Comparison of ENCODE assay signal across 3 fruit fly cellular contexts in genomic region chrX:11713808-11714528, dm6.
TF ChIP-seq lines count a peak whose summit lies in the region.

No protein-coding gene starts in this region.

TF ChIP-seq in whole organism, embryonic, 481 proteins besides CTCF, POLR2A, EP300 and RAD21 (continued from another document and continues in another):
- TF ChIP-seq CG15073 (GFP tag; optimal IDR thresholded peaks at IDR 0.05; lab: Kevin White, UChicago) (peak; percentile 3), Trl (optimal IDR thresholded peaks at IDR 0.05; lab: Kevin White, UChicago) (peak; percentile 82 to 94), Trl (GFP tag; optimal IDR thresholded peaks at IDR 0.05; lab: Kevin White, UChicago) (no peak), exex (tag; optimal IDR thresholded peaks at IDR 0.05; lab: Kevin White, UChicago) (peak; percentile 84), hbn (GFP tag; IDR thresholded peaks at IDR 0.05; lab: Robert Waterston, UW; ENCODE audit: partially characterized antibody) (no peak), chinmo (GFP tag; IDR thresholded peaks at IDR 0.05; lab: Robert Waterston, UW; ENCODE audit: partially characterized antibody) (peak; percentile 79; the same call in 3 of the 4 replicates), CG6854 (GFP tag; optimal IDR thresholded peaks at IDR 0.05; lab: Kevin White, UChicago) (peak; percentile 22), kni (GFP tag; optimal IDR thresholded peaks at IDR 0.05; lab: Kevin White, UChicago) (peak; percentile 18), Atf6 (GFP tag; IDR thresholded peaks at IDR 0.05; lab: Robert Waterston, UW) (no peak), Dek (tag; optimal IDR thresholded peaks at IDR 0.05; lab: Kevin White, UChicago) (no peak), CG2116 (GFP tag; optimal IDR thresholded peaks at IDR 0.05; lab: Kevin White, UChicago) (peak; percentile 2), Poxn (GFP tag; IDR thresholded peaks at IDR 0.05; lab: Robert Waterston, UW) (no peak), CG2678 (tag; optimal IDR thresholded peaks at IDR 0.05; lab: Kevin White, UChicago) (peak; percentile 37), rib (GFP tag; IDR thresholded peaks at IDR 0.05; lab: Robert Waterston, UW) (peak; percentile 50; the same call in 1 of the 2 replicates), CG1832 (GFP tag; optimal IDR thresholded peaks at IDR 0.05; lab: Kevin White, UChicago) (peak; percentile 63), dan (GFP tag; IDR thresholded peaks at IDR 0.05; lab: Robert Waterston, UW) (no peak), sd (tag; optimal IDR thresholded peaks at IDR 0.05; lab: Kevin White, UChicago) (peak; percentile 0), HLHmδ (GFP tag; optimal IDR thresholded peaks at IDR 0.05; lab: Kevin White, UChicago) (peak; percentile 15), peb (GFP tag; IDR thresholded peaks at IDR 0.05; lab: Robert Waterston, UW) (no peak), Deaf1 (tag; optimal IDR thresholded peaks at IDR 0.05; lab: Kevin White, UChicago) (peak; percentile 45), MBD-R2 (GFP tag; IDR thresholded peaks at IDR 0.05; lab: Robert Waterston, UW) (peak; percentile 10; the same call in 1 of the 2 replicates), Adf1 (GFP tag; IDR thresholded peaks at IDR 0.05; lab: Robert Waterston, UW) (peak; percentile 4; the same call in 1 of the 2 replicates), psq (GFP tag; optimal IDR thresholded peaks at IDR 0.05; lab: Kevin White, UChicago) (peak; percentile 83), CG15479 (GFP tag; optimal IDR thresholded peaks at IDR 0.05; lab: Kevin White, UChicago) (peak; percentile 5), phol (tag; optimal IDR thresholded peaks at IDR 0.05; lab: Kevin White, UChicago) (no peak), CG31388 (GFP tag; optimal IDR thresholded peaks at IDR 0.05; lab: Kevin White, UChicago) (no peak), h (optimal IDR thresholded peaks at IDR 0.05; lab: Kevin White, UChicago) (no peak), Stat92E (GFP tag; optimal IDR thresholded peaks at IDR 0.05; lab: Kevin White, UChicago) (peak in 1 of 3 experiments; percentile 85), lbe (GFP tag; optimal IDR thresholded peaks at IDR 0.05; lab: Kevin White, UChicago) (peak; percentile 33), lab (GFP tag; optimal IDR thresholded peaks at IDR 0.05; lab: Kevin White, UChicago) (peak; percentile 33), nom (GFP tag; optimal IDR thresholded peaks at IDR 0.05; lab: Kevin White, UChicago) (peak; percentile 65), vvl (GFP tag; IDR thresholded peaks at IDR 0.05; lab: Robert Waterston, UW) (peak; percentile 64), Hr3 (GFP tag; optimal IDR thresholded peaks at IDR 0.05; lab: Kevin White, UChicago) (no peak), CG10147 (GFP tag; optimal IDR thresholded peaks at IDR 0.05; lab: Kevin White, UChicago) (peak; percentile 9), YL-1 (GFP tag; optimal IDR thresholded peaks at IDR 0.05; lab: Kevin White, UChicago) (peak; percentile 52), crol (GFP tag; IDR thresholded peaks at IDR 0.05; lab: Robert Waterston, UW) (peak; percentile 92), zf30C (GFP tag; optimal IDR thresholded peaks at IDR 0.05; lab: Kevin White, UChicago) (peak; percentile 3), CG18599 (GFP tag; optimal IDR thresholded peaks at IDR 0.05; lab: Kevin White, UChicago) (peak; percentile 62), mirr (GFP tag; optimal IDR thresholded peaks at IDR 0.05; lab: Kevin White, UChicago) (peak; percentile 66), CG7786 (GFP tag; optimal IDR thresholded peaks at IDR 0.05; lab: Kevin White, UChicago) (no peak), CG9437 (GFP tag; optimal IDR thresholded peaks at IDR 0.05; lab: Kevin White, UChicago) (no peak), tll (GFP tag; optimal IDR thresholded peaks at IDR 0.05; lab: Kevin White, UChicago) (no peak), CG8478 (optimal IDR thresholded peaks at IDR 0.05; lab: Kevin White, UChicago) (peak; percentile 86), ro (GFP tag; IDR thresholded peaks at IDR 0.05; lab: Robert Waterston, UW) (no peak)

TF ChIP-seq in whole organism, prepupa, 60 proteins besides CTCF, POLR2A, EP300 and RAD21 (continued from another document):
- TF ChIP-seq CG6163 (GFP tag; IDR thresholded peaks at IDR 0.05; lab: Robert Waterston, UW): no peak; the same call in 2 of the 3 replicates
- no peak for TF ChIP-seq CG11762 (GFP tag; optimal IDR thresholded peaks at IDR 0.05; lab: Kevin White, UChicago; ENCODE audit: insufficient read depth)
- no peak for TF ChIP-seq acj6 (GFP tag; optimal IDR thresholded peaks at IDR 0.05; lab: Kevin White, UChicago)
- peak; percentile 59 for TF ChIP-seq Lpt (GFP tag; optimal IDR thresholded peaks at IDR 0.05; lab: Kevin White, UChicago)
- TF ChIP-seq CG4318 (GFP tag; optimal IDR thresholded peaks at IDR 0.05; lab: Kevin White, UChicago): no peak
- TF ChIP-seq CG8319 (GFP tag; optimal IDR thresholded peaks at IDR 0.05; lab: Kevin White, UChicago): no peak
- TF ChIP-seq Smox (GFP tag; optimal IDR thresholded peaks at IDR 0.05; lab: Kevin White, UChicago): peak; percentile 32
- no peak for TF ChIP-seq net (GFP tag; optimal IDR thresholded peaks at IDR 0.05; lab: Kevin White, UChicago)
- peak; percentile 5 for TF ChIP-seq Met (GFP tag; optimal IDR thresholded peaks at IDR 0.05; lab: Kevin White, UChicago)
- TF ChIP-seq Hr39 (GFP tag; optimal IDR thresholded peaks at IDR 0.05; lab: Kevin White, UChicago): no peak
- TF ChIP-seq Ets96B (tag; optimal IDR thresholded peaks at IDR 0.05; lab: Kevin White, UChicago): peak; percentile 6
- TF ChIP-seq salr (GFP tag; optimal IDR thresholded peaks at IDR 0.05; lab: Kevin White, UChicago): no peak
- TF ChIP-seq CG10669 (GFP tag; optimal IDR thresholded peaks at IDR 0.05; lab: Kevin White, UChicago): peak; percentile 23
- peak; percentile 60 for TF ChIP-seq CG15336 (GFP tag; IDR thresholded peaks at IDR 0.05; lab: Robert Waterston, UW)
- TF ChIP-seq vri (GFP tag; optimal IDR thresholded peaks at IDR 0.05; lab: Kevin White, UChicago): peak; percentile 68
- no peak for TF ChIP-seq esn (GFP tag; optimal IDR thresholded peaks at IDR 0.05; lab: Kevin White, UChicago)
- TF ChIP-seq spab (GFP tag; optimal IDR thresholded peaks at IDR 0.05; lab: Kevin White, UChicago): peak; percentile 27
- no peak for TF ChIP-seq cyc (GFP tag; optimal IDR thresholded peaks at IDR 0.05; lab: Kevin White, UChicago)
- no peak for TF ChIP-seq pdm3 (GFP tag; optimal IDR thresholded peaks at IDR 0.05; lab: Kevin White, UChicago)
- peak; percentile 5 for TF ChIP-seq fd85E (GFP tag; optimal IDR thresholded peaks at IDR 0.05; lab: Kevin White, UChicago)
- TF ChIP-seq CG1621 (tag; optimal IDR thresholded peaks at IDR 0.05; lab: Kevin White, UChicago): peak; percentile 6
- TF ChIP-seq Hr4 (GFP tag; optimal IDR thresholded peaks at IDR 0.05; lab: Kevin White, UChicago): no peak
- no peak for TF ChIP-seq Sox15 (GFP tag; optimal IDR thresholded peaks at IDR 0.05; lab: Kevin White, UChicago)
- peak; percentile 39 for TF ChIP-seq CG32006 (GFP tag; optimal IDR thresholded peaks at IDR 0.05; lab: Kevin White, UChicago)
- TF ChIP-seq Hr38 (GFP tag; optimal IDR thresholded peaks at IDR 0.05; lab: Kevin White, UChicago): no peak
- TF ChIP-seq topi (GFP tag; optimal IDR thresholded peaks at IDR 0.05; lab: Kevin White, UChicago): no peak
- TF ChIP-seq CG6808 (GFP tag; optimal IDR thresholded peaks at IDR 0.05; lab: Kevin White, UChicago): peak; percentile 65
- TF ChIP-seq svp (GFP tag; lab: Kevin White, UChicago): no peak
- TF ChIP-seq CG34406 (GFP tag; optimal IDR thresholded peaks at IDR 0.05; lab: Kevin White, UChicago): no peak
- TF ChIP-seq Blimp-1 (GFP tag; optimal IDR thresholded peaks at IDR 0.05; lab: Kevin White, UChicago): no peak
- no peak for TF ChIP-seq Eip93F (GFP tag; optimal IDR thresholded peaks at IDR 0.05; lab: Kevin White, UChicago)
- TF ChIP-seq CG3032 (tag; optimal IDR thresholded peaks at IDR 0.05; lab: Kevin White, UChicago): no peak
- TF ChIP-seq ss (GFP tag; optimal IDR thresholded peaks at IDR 0.05; lab: Kevin White, UChicago): peak; percentile 66 to 87
- TF ChIP-seq CG8632 (GFP tag; optimal IDR thresholded peaks at IDR 0.05; lab: Kevin White, UChicago): peak; percentile 41
- no peak for TF ChIP-seq Ets21C (GFP tag; optimal IDR thresholded peaks at IDR 0.05; lab: Kevin White, UChicago)
- TF ChIP-seq CG3919 (GFP tag; optimal IDR thresholded peaks at IDR 0.05; lab: Kevin White, UChicago): peak; percentile 21
- TF ChIP-seq Gug (GFP tag; IDR thresholded peaks at IDR 0.05; lab: Robert Waterston, UW): no peak
- no peak for TF ChIP-seq dac (GFP tag; optimal IDR thresholded peaks at IDR 0.05; lab: Kevin White, UChicago)
- no peak for TF ChIP-seq CG10631 (GFP tag; optimal IDR thresholded peaks at IDR 0.05; lab: Kevin White, UChicago)
- TF ChIP-seq dsx (GFP tag; optimal IDR thresholded peaks at IDR 0.05; lab: Kevin White, UChicago; ENCODE audit: poor library complexity, severe bottlenecking): peak; percentile 51
- peak; percentile 33 for TF ChIP-seq CG16779 (tag; optimal IDR thresholded peaks at IDR 0.05; lab: Kevin White, UChicago)

TF ChIP-seq in whole organism, wandering third instar larva, 38 proteins besides CTCF, POLR2A, EP300 and RAD21 (continued from another document):
- TF ChIP-seq pan (optimal IDR thresholded peaks at IDR 0.05; lab: Kevin White, UChicago) (no peak), CG9705 (GFP tag; optimal IDR thresholded peaks at IDR 0.05; lab: Kevin White, UChicago) (no peak), Hnf4 (GFP tag; optimal IDR thresholded peaks at IDR 0.05; lab: Kevin White, UChicago) (no peak), jim (GFP tag; optimal IDR thresholded peaks at IDR 0.05; lab: Kevin White, UChicago) (no peak), CrebA (GFP tag; optimal IDR thresholded peaks at IDR 0.05; lab: Kevin White, UChicago; ENCODE audit: borderline replicate concordance) (no peak), GATAd (GFP tag; optimal IDR thresholded peaks at IDR 0.05; lab: Kevin White, UChicago) (no peak), psq (GFP tag; optimal IDR thresholded peaks at IDR 0.05; lab: Kevin White, UChicago) (peak; percentile 91)
